Worm (Caenorhabditis elegans) whole organism, L4/young adult: ENCODE results near the gene srz-13.

ENCODE experiments used
- W03F9.2 ChIP-seq: fragments of 150-350 bp; optimal IDR thresholded peaks from 2 replicates; lab custom pipeline; 2014; ENCODE audit warnings: missing biosample characterization, missing genetic modification characterization
- dao-5 ChIP-seq: sonication (generic microtip); optimal IDR thresholded peaks from 2 replicates; lab custom pipeline; 2016; ENCODE audit warnings: missing genotype, missing genetic modification characterization, moderate library complexity, missing compliant biosample characterization
- him-1 ChIP-seq: sonication (generic microtip); optimal IDR thresholded peaks from 2 replicates; lab custom pipeline; 2016; ENCODE audit warnings: missing genotype, missing genetic modification reagents, missing genetic modification characterization, missing compliant biosample characterization

srz-13 gene

ce11 chrV:16182110-16182509 is at the start of gene srz-13:
Gene srz-13 (plus strand): TSS chrV:16182410.
- TF ChIP-seq him-1 (tag; lab: Kevin White, UChicago): no peak
- no peak for TF ChIP-seq W03F9.2 (tag; lab: Kevin White, UChicago)
- no peak for TF ChIP-seq dao-5 (tag; lab: Kevin White, UChicago)

DNA sequence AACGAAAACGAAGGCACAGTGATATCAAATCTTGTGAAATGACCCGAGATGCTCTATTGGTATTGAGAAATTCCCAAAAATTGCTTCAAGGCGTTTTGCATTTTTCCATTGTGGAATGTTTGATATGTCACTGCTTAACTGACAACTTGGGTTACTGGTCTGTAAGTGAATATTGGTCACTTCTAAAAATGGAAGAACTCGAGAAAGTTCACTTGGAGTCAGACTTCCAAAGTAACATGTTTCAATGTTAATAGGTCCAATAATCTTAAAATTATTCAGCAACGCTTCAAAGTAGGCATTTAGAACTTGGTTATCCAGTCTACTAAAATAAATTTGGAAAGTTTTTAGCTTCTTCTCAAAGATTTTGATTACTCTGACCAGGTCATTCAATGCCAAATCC is 49.5 kb upstream of the srz-13 start, which contains the start of gene fbxa-144:
Gene fbxa-144, minus strand, starts transcription at position 101 of the 400 bp plus-strand sequence.
- TF ChIP-seq dao-5 (tag; lab: Kevin White, UChicago) (no peak), W03F9.2 (tag; lab: Kevin White, UChicago) (no peak), him-1 (tag; lab: Kevin White, UChicago) (no peak)

- TF ChIP-seq him-1 (tag; lab: Kevin White, UChicago) (no peak), W03F9.2 (tag; lab: Kevin White, UChicago) (no peak), dao-5 (tag; lab: Kevin White, UChicago) (no peak)
Observed at ce11 chrV:16137043-16137442, 45.2 kb upstream of the srz-13 start, which contains the start of gene F44G3.7. Gene F44G3.7 (minus strand): TSS chrV:16137143.

DNA sequence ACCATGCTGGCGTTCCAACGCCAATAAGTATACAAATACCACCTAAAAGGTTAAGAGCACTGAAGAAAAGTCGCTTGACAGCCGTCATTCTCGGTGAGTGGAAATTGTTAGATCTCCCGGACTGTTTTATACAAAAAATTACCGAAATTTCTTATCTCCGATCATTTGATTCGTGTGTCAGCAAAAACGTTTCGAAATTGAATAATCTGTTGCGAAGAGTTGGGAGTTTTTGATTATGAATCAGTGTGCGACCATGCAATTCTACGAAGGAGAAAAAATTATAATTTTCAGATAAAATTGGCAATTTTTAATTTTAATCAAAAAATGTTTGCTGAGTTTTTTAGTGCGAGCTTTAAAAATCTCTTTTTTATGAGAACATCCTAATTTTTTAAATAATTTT is 42.7 kb upstream of the srz-13 start, which contains the start of gene clc-11:
Gene clc-11, minus strand, starts transcription at position 101 of the 400 bp plus-strand sequence.
- no peak for TF ChIP-seq dao-5 (tag; lab: Kevin White, UChicago)
- TF ChIP-seq W03F9.2 (tag; lab: Kevin White, UChicago): no peak
- TF ChIP-seq him-1 (tag; lab: Kevin White, UChicago): no peak

ce11 chrV:16141071-16141470 is 41.1 kb upstream of the srz-13 start, which contains the start of gene clc-32:
Gene clc-32 (minus strand): TSS chrV:16141171.
- TF ChIP-seq dao-5 (tag; lab: Kevin White, UChicago): no peak
- TF ChIP-seq W03F9.2 (tag; lab: Kevin White, UChicago): no peak
- no peak for TF ChIP-seq him-1 (tag; lab: Kevin White, UChicago)

DNA sequence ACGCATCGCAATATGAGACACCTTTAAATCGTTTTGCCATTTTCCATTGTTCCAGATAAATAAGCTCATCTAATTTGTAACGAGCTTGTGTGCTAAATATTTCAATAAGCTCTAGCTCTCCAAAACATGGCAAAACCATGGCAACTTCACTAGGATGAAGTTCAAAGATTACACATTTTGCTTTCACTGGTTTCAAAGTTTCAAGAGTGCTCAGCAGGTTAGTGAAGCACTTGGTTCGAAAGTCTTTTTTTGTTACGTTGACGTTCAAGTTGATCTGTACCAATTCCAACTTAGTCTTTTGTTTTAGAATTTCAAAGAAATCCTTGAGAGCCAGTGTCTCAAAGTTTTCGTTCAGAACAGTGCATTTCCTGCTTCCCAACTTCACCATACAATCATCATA is 39.8 kb upstream of the srz-13 start, which contains the start of gene fbxa-18:
Gene fbxa-18, plus strand, starts transcription at position 301 of the 400 bp plus-strand sequence.
- TF ChIP-seq him-1 (tag; lab: Kevin White, UChicago) (no peak), W03F9.2 (tag; lab: Kevin White, UChicago) (no peak), dao-5 (tag; lab: Kevin White, UChicago) (no peak)

ce11 chrV:16143066-16143581 is 39.1 kb upstream of the srz-13 start, which contains the start of gene fbxa-88:
Gene fbxa-88 (minus strand): TSS chrV:16143116.
- TF ChIP-seq W03F9.2 (tag; lab: Kevin White, UChicago) (no peak), dao-5 (tag; lab: Kevin White, UChicago) (no peak), him-1 (tag; lab: Kevin White, UChicago) (no peak)

DNA sequence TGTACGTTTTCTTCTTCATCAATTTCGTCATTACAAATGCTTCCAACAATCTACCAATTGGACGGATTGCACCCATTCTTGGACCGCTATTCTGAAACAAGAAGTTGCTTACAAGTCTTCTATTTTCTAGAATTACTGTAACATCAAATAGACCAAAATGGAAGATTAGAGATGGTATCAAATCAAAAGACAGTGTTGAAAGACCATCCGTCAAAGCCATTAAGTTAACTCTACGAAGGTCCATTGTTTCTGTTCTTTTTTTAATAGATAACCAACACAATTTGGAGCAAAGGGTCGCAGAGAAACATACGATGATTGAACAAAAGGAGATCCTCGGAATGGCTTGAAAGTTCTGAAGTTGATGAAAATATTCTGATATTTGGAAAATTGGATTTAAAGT is 37.2 kb upstream of the srz-13 start:
- TF ChIP-seq W03F9.2 (tag; lab: Kevin White, UChicago): no peak
- TF ChIP-seq him-1 (tag; lab: Kevin White, UChicago): no peak
- no peak for TF ChIP-seq dao-5 (tag; lab: Kevin White, UChicago)

- no peak for TF ChIP-seq W03F9.2 (tag; lab: Kevin White, UChicago)
- TF ChIP-seq dao-5 (tag; lab: Kevin White, UChicago): no peak
Observed at ce11 chrV:16148805-16149204, 33.4 kb upstream of the srz-13 start, which contains the start of gene F10A3.4. Gene F10A3.4 (plus strand): TSS chrV:16149105.

ce11 chrV:16153375-16153774 is 28.8 kb upstream of the srz-13 start, which contains the start of gene str-254:
Gene str-254 (minus strand): TSS chrV:16153475.
- TF ChIP-seq him-1 (tag; lab: Kevin White, UChicago) (no peak), W03F9.2 (tag; lab: Kevin White, UChicago) (no peak), dao-5 (tag; lab: Kevin White, UChicago) (no peak)

- TF ChIP-seq W03F9.2 (tag; lab: Kevin White, UChicago): no peak
- no peak for TF ChIP-seq dao-5 (tag; lab: Kevin White, UChicago)
- TF ChIP-seq him-1 (tag; lab: Kevin White, UChicago): no peak
Observed at ce11 chrV:16155111-16155510, 27.1 kb upstream of the srz-13 start, which contains the start of gene str-97. Gene str-97 (minus strand): TSS chrV:16155211.

ce11 chrV:16158391-16158790 is 23.8 kb upstream of the srz-13 start, which contains the start of gene str-99:
Gene str-99 (minus strand): TSS chrV:16158491.
- TF ChIP-seq dao-5 (tag; lab: Kevin White, UChicago) (no peak), W03F9.2 (tag; lab: Kevin White, UChicago) (no peak), him-1 (tag; lab: Kevin White, UChicago) (no peak)

DNA sequence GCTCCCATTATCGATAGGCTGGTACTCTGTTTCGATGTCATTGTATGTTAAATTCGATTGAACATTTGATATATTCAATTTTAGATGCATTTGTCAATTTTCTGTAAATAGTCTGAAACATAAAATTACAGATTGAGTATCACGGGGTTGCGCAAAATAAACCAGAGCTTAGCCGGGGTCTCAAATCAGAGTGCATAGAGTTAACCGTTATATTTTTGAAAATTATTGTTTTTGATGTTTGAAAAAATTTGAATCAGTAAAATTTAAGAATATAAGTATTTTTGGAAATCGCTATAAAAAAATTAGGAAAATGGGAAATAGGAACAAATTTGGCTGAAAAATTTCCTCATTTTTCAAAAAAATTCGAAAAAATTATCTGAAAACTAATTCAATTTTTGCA is 22.6 kb upstream of the srz-13 start, which contains the start of gene F10A3.17:
Gene F10A3.17, minus strand, starts transcription at position 101 of the 400 bp plus-strand sequence.
- no peak for TF ChIP-seq dao-5 (tag; lab: Kevin White, UChicago)
- TF ChIP-seq W03F9.2 (tag; lab: Kevin White, UChicago): no peak

ce11 chrV:16160087-16160486 is 22.1 kb upstream of the srz-13 start:
- TF ChIP-seq him-1 (tag; lab: Kevin White, UChicago) (no peak), W03F9.2 (tag; lab: Kevin White, UChicago) (no peak), dao-5 (tag; lab: Kevin White, UChicago) (no peak)
